Worm (Caenorhabditis elegans) whole organism, midembryonic: ENCODE measurements around the gene C14A4.6.

Experiments used
- T22C8.4 ChIP-seq: fragments of 200-800 bp; sonication (Bioruptor generic); IDR thresholded peaks from 2 replicates; pipeline ENCODE4 v1.3.6; 2022; ENCODE audit warnings: missing genetic modification characterization, missing compliant biosample characterization
- cog-1 ChIP-seq: sonication (generic microtip); optimal IDR thresholded peaks from 2 replicates; lab custom pipeline; 2016; ENCODE audit warnings: missing genetic modification characterization, missing compliant biosample characterization
- flt-1 ChIP-seq: fragments of 200-800 bp; sonication (Bioruptor generic); IDR thresholded peaks from 2 replicates; pipeline ENCODE4 v1.3.6; 2022; ENCODE audit warnings: missing genetic modification characterization, missing compliant biosample characterization
- klf-2 ChIP-seq: fragments of 200-800 bp; sonication (Bioruptor generic); conservative IDR thresholded peaks from 2 replicates; pipeline ENCODE4 v1.3.6; 2022; ENCODE audit warnings: missing genetic modification reagents, missing genetic modification characterization, missing compliant biosample characterization
- med-1 ChIP-seq: sonication (generic microtip); optimal IDR thresholded peaks from 2 replicates; lab custom pipeline; 2017; ENCODE audit warnings: missing genetic modification characterization, mild to moderate bottlenecking, missing compliant biosample characterization, antibody characterized with exemption, missing genetic modification reagents; ENCODE audit not compliant: insufficient read depth
- ref-1 ChIP-seq: fragments of 200-800 bp; sonication (Bioruptor generic); conservative IDR thresholded peaks from 2 replicates; pipeline ENCODE4 v1.3.6; 2022; ENCODE audit warnings: missing genetic modification reagents, missing genetic modification characterization, missing compliant biosample characterization
- tab-1 ChIP-seq: fragments of 200-800 bp; sonication (Bioruptor generic); IDR thresholded peaks from 2 replicates; pipeline ENCODE4 v1.3.6; 2022; ENCODE audit warnings: missing genetic modification characterization, missing compliant biosample characterization
- ztf-23 ChIP-seq: fragments of 200-800 bp; sonication (Bioruptor generic); IDR thresholded peaks from 2 replicates; pipeline ENCODE4 v1.3.6; 2022; ENCODE audit warnings: missing genetic modification reagents, missing genetic modification characterization, missing compliant biosample characterization
- ztf-29 ChIP-seq: fragments of 200-800 bp; sonication (Bioruptor generic); IDR thresholded peaks from 2 replicates; pipeline ENCODE4 v1.3.6; 2022; ENCODE audit warnings: missing genetic modification reagents, missing genetic modification characterization, missing compliant biosample characterization

C14A4.6 gene

ce11 chrII:10608821-10609220 lies 14.2 kb upstream of the C14A4.6 start:
- TF ChIP-seq med-1 (GFP tag; lab: Kevin White, UChicago) (no peak), ref-1 (GFP tag; lab: Robert Waterston, UW) (no peak), T22C8.4 (GFP tag; lab: Robert Waterston, UW) (no peak), tab-1 (GFP tag; lab: Robert Waterston, UW) (no peak), klf-2 (no peak), flt-1 (GFP tag; lab: Robert Waterston, UW) (no peak), ztf-29 (no peak), ztf-23 (GFP tag; lab: Robert Waterston, UW) (no peak), cog-1 (tag; lab: Kevin White, UChicago) (no peak)

ce11 chrII:10607238-10607961 lies 12.8 kb upstream of the C14A4.6 start, which contains the start of gene ccm-3:
ccm-3 (minus strand) TSS chrII:10607275.
- TF ChIP-seq klf-2: no peak
- TF ChIP-seq ref-1 (GFP tag; lab: Robert Waterston, UW): no peak
- no peak for TF ChIP-seq tab-1 (GFP tag; lab: Robert Waterston, UW)
- TF ChIP-seq flt-1 (GFP tag; lab: Robert Waterston, UW): no peak

ce11 chrII:10605512-10605911 lies 10.9 kb upstream of the C14A4.6 start, which contains the start of gene taf-13:
taf-13 (minus strand) TSS chrII:10605612.
- TF ChIP-seq tab-1 (GFP tag; lab: Robert Waterston, UW): no peak
- TF ChIP-seq T22C8.4 (GFP tag; lab: Robert Waterston, UW): no peak
- TF ChIP-seq ref-1 (GFP tag; lab: Robert Waterston, UW): no peak
- TF ChIP-seq cog-1 (tag; lab: Kevin White, UChicago): no peak
- TF ChIP-seq med-1 (GFP tag; lab: Kevin White, UChicago): no peak
- TF ChIP-seq flt-1 (GFP tag; lab: Robert Waterston, UW): no peak
- no peak for TF ChIP-seq klf-2
- no peak for TF ChIP-seq ztf-23 (GFP tag; lab: Robert Waterston, UW)
- no peak for TF ChIP-seq ztf-29

- TF ChIP-seq klf-2: no peak
- no peak for TF ChIP-seq tab-1 (GFP tag; lab: Robert Waterston, UW)
- no peak for TF ChIP-seq ref-1 (GFP tag; lab: Robert Waterston, UW)
- TF ChIP-seq T22C8.4 (GFP tag; lab: Robert Waterston, UW): no peak
- no peak for TF ChIP-seq ztf-23 (GFP tag; lab: Robert Waterston, UW)
- TF ChIP-seq flt-1 (GFP tag; lab: Robert Waterston, UW): no peak
- no peak for TF ChIP-seq ztf-29
- TF ChIP-seq med-1 (GFP tag; lab: Kevin White, UChicago): no peak
- TF ChIP-seq cog-1 (tag; lab: Kevin White, UChicago): no peak
Measured at ce11 chrII:10603560-10603959, 9.0 kb upstream of the C14A4.6 start.

- TF ChIP-seq ref-1 (GFP tag; lab: Robert Waterston, UW) (no peak), klf-2 (no peak), med-1 (GFP tag; lab: Kevin White, UChicago) (no peak), tab-1 (GFP tag; lab: Robert Waterston, UW) (no peak), ztf-29 (no peak), ztf-23 (GFP tag; lab: Robert Waterston, UW) (no peak), flt-1 (GFP tag; lab: Robert Waterston, UW) (no peak), T22C8.4 (GFP tag; lab: Robert Waterston, UW) (no peak), cog-1 (tag; lab: Kevin White, UChicago) (no peak)
Measured at ce11 chrII:10602184-10602583, 7.6 kb upstream of the C14A4.6 start, which contains the start of gene srv-2. srv-2 (minus strand) TSS chrII:10602284.

- TF ChIP-seq ztf-23 (GFP tag; lab: Robert Waterston, UW): no peak
- TF ChIP-seq ref-1 (GFP tag; lab: Robert Waterston, UW): no peak
- TF ChIP-seq cog-1 (tag; lab: Kevin White, UChicago): no peak
- no peak for TF ChIP-seq med-1 (GFP tag; lab: Kevin White, UChicago)
- no peak for TF ChIP-seq flt-1 (GFP tag; lab: Robert Waterston, UW)
- TF ChIP-seq T22C8.4 (GFP tag; lab: Robert Waterston, UW): no peak
- TF ChIP-seq ztf-29: no peak
- TF ChIP-seq tab-1 (GFP tag; lab: Robert Waterston, UW): no peak
- no peak for TF ChIP-seq klf-2
Measured at ce11 chrII:10598970-10599369, 4.4 kb upstream of the C14A4.6 start, which contains the start of gene C14A4.9. C14A4.9 (plus strand) TSS chrII:10599337.

- no peak for TF ChIP-seq flt-1 (GFP tag; lab: Robert Waterston, UW)
- no peak for TF ChIP-seq ref-1 (GFP tag; lab: Robert Waterston, UW)
Measured at ce11 chrII:10598039-10598438, 3.5 kb upstream of the C14A4.6 start, which contains the start of gene C14A4.8. C14A4.8 (minus strand) TSS chrII:10598139.

- TF ChIP-seq med-1 (GFP tag; lab: Kevin White, UChicago) (no peak), klf-2 (no peak), flt-1 (GFP tag; lab: Robert Waterston, UW) (no peak), T22C8.4 (GFP tag; lab: Robert Waterston, UW) (no peak), ref-1 (GFP tag; lab: Robert Waterston, UW) (no peak), ztf-29 (no peak), cog-1 (tag; lab: Kevin White, UChicago) (no peak), ztf-23 (GFP tag; lab: Robert Waterston, UW) (no peak), tab-1 (GFP tag; lab: Robert Waterston, UW) (no peak)
Measured at ce11 chrII:10596462-10596861, 1.9 kb upstream of the C14A4.6 start, which contains the start of gene C14A4.7. C14A4.7 (minus strand) TSS chrII:10596562.

- TF ChIP-seq cog-1 (tag; lab: Kevin White, UChicago): no peak
- no peak for TF ChIP-seq ref-1 (GFP tag; lab: Robert Waterston, UW)
- no peak for TF ChIP-seq tab-1 (GFP tag; lab: Robert Waterston, UW)
- TF ChIP-seq flt-1 (GFP tag; lab: Robert Waterston, UW): no peak
- TF ChIP-seq ztf-23 (GFP tag; lab: Robert Waterston, UW): no peak
- TF ChIP-seq klf-2: no peak
- no peak for TF ChIP-seq med-1 (GFP tag; lab: Kevin White, UChicago)
- no peak for TF ChIP-seq T22C8.4 (GFP tag; lab: Robert Waterston, UW)
- TF ChIP-seq ztf-29: no peak
Measured at ce11 chrII:10594312-10594711, 264 bp downstream of the C14A4.6 start.
